Worm (Caenorhabditis elegans) whole organism, early embryonic: ENCODE results near the gene F08H9.3.

Experiments
- B0310.2 ChIP-seq: sonication (generic microtip); optimal IDR thresholded peaks from 2 replicates; lab custom pipeline; 2016; ENCODE audit warnings: mild to moderate bottlenecking, missing genetic modification characterization, missing compliant biosample characterization
- F13C5.2 ChIP-seq: sonication (generic microtip); optimal IDR thresholded peaks from 2 replicates; lab custom pipeline; 2017; ENCODE audit warnings: mild to moderate bottlenecking, missing genetic modification characterization, inconsistent platforms, missing compliant biosample characterization
- aly-1 ChIP-seq: sonication (generic microtip); optimal IDR thresholded peaks from 2 replicates; lab custom pipeline; 2016; ENCODE audit warnings: missing genetic modification characterization, missing compliant biosample characterization
- ama-1 ChIP-seq: fragments of 150-350 bp; optimal IDR thresholded peaks from 2 replicates; lab custom pipeline; 2014
- ceh-13 ChIP-seq: fragments of 200-800 bp; sonication (Bioruptor generic); optimal IDR thresholded peaks from 2 replicates; lab custom pipeline; 2018; ENCODE audit warnings: mild to moderate bottlenecking, missing genetic modification characterization, missing compliant biosample characterization
- ceh-36 ChIP-seq: sonication (generic microtip); optimal IDR thresholded peaks from 2 replicates; lab custom pipeline; 2016; ENCODE audit warnings: missing genetic modification characterization, inconsistent platforms, missing compliant biosample characterization
- ets-7 ChIP-seq: sonication (generic microtip); optimal IDR thresholded peaks from 2 replicates; lab custom pipeline; 2016; ENCODE audit warnings: missing genotype, missing genetic modification characterization, missing compliant biosample characterization
- flt-1 ChIP-seq: fragments of 200-800 bp; sonication (Bioruptor generic); IDR thresholded peaks from 2 replicates; pipeline ENCODE4 v1.3.6; 2022; ENCODE audit warnings: missing genetic modification characterization, missing compliant biosample characterization
- hmbx-1 ChIP-seq: sonication (generic microtip); optimal IDR thresholded peaks from 2 replicates; lab custom pipeline; 2016; ENCODE audit warnings: mild to moderate bottlenecking, missing genetic modification characterization, missing compliant biosample characterization
- hmg-4 ChIP-seq: fragments of 200-800 bp; sonication (Bioruptor generic); optimal IDR thresholded peaks from 2 replicates; lab custom pipeline; 2018; ENCODE audit warnings: mild to moderate bottlenecking, missing genetic modification characterization, missing compliant biosample characterization
- hnd-1 ChIP-seq: sonication (generic microtip); optimal IDR thresholded peaks from 2 replicates; lab custom pipeline; 2016; ENCODE audit warnings: missing genetic modification characterization, missing compliant biosample characterization
- pes-1 ChIP-seq: fragments of 200-800 bp; sonication (Bioruptor generic); IDR thresholded peaks from 2 replicates; pipeline ENCODE4 v1.3.6; 2022; ENCODE audit warnings: missing genetic modification reagents, missing genetic modification characterization, missing compliant biosample characterization
- scrt-1 ChIP-seq: fragments of 200-800 bp; sonication (Bioruptor generic); IDR thresholded peaks from 2 replicates; pipeline ENCODE4 v1.3.6; 2022; ENCODE audit warnings: missing genetic modification characterization, missing compliant biosample characterization
- sea-1 ChIP-seq: fragments of 200-800 bp; sonication (Bioruptor generic); conservative IDR thresholded peaks from 2 replicates; pipeline ENCODE4 v1.3.6; 2022; ENCODE audit warnings: missing genetic modification characterization, missing compliant biosample characterization
- tbx-11 ChIP-seq: fragments of 200-800 bp; sonication (Bioruptor generic); IDR thresholded peaks from 2 replicates; pipeline ENCODE4 v1.3.6; 2022; ENCODE audit warnings: missing genetic modification characterization, missing compliant biosample characterization
- tbx-37 ChIP-seq: fragments of 200-800 bp; sonication (Bioruptor generic); conservative IDR thresholded peaks from 2 replicates; pipeline ENCODE4 v1.3.6; 2022; ENCODE audit warnings: missing genetic modification reagents, missing genetic modification characterization, missing compliant biosample characterization
- tra-4 ChIP-seq: sonication (generic microtip); optimal IDR thresholded peaks from 2 replicates; lab custom pipeline; 2017; ENCODE audit warnings: missing genetic modification characterization, missing compliant biosample characterization

Gene F08H9.3

DNA sequence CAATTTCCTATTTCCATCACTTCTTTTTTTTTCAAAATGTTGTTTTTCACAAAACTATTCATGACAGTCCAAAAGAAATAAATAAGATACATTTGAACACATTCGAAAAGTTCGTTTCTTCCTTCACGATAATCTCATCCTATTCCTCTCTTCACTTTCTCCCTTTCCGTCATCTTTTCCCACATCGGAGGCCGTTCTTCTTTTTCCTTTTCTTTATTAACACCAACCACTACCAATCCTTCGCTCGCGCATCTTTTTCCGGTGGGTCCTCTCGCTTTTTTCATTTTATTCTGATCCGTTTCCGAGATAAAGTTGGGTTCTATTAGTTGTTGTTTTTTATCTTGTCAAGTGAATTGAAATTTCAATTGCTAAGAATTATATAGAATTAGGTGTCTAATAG lies 32.4 kb upstream of the F08H9.3 start:
- no peak for TF ChIP-seq tbx-11 (GFP tag; lab: Robert Waterston, UW)
- TF ChIP-seq aly-1 (tag; lab: Kevin White, UChicago), result no peak
- no peak for TF ChIP-seq hnd-1 (tag; lab: Kevin White, UChicago)
- TF ChIP-seq tra-4, result no peak
- TF ChIP-seq hmbx-1 (tag; lab: Kevin White, UChicago), result no peak
- TF ChIP-seq scrt-1, result no peak
- no peak for TF ChIP-seq ceh-36 (tag; lab: Kevin White, UChicago)
- no peak for TF ChIP-seq B0310.2
- TF ChIP-seq hmg-4 (GFP tag; lab: Kevin White, UChicago), result no peak
- no peak for TF ChIP-seq ceh-13
- TF ChIP-seq ama-1 (lab: Kevin White, UChicago), result no peak
- no peak for TF ChIP-seq ets-7 (tag; lab: Kevin White, UChicago)
- TF ChIP-seq pes-1 (GFP tag; lab: Robert Waterston, UW), result no peak
- TF ChIP-seq F13C5.2 (tag; lab: Kevin White, UChicago), result no peak
- no peak for TF ChIP-seq tbx-37
- TF ChIP-seq flt-1 (GFP tag; lab: Robert Waterston, UW), result no peak

DNA sequence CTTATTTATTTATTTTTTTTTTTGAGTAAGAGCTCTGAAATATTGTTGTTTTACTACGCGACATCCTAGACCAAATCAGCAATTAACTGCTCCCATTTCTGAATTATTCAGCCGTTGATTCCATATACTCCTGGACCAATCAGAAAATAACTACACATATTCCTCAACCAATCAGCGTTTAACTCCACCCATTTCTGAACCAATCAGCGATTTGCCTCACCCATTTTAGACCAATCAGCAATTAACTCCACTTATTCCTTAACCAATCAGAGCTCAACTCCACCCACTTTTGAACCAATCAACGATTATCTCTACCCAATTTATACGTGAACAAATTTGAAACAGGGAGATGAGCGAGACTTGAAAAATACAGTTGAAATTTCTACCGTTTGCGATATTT lies 30.5 kb upstream of the F08H9.3 start:
- TF ChIP-seq ceh-13 (no peak), scrt-1 (no peak), sea-1 (GFP tag; lab: Robert Waterston, UW) (no peak), hnd-1 (tag; lab: Kevin White, UChicago) (no peak), hmbx-1 (tag; lab: Kevin White, UChicago) (no peak), tra-4 (no peak), ets-7 (tag; lab: Kevin White, UChicago) (no peak), tbx-37 (no peak), hmg-4 (GFP tag; lab: Kevin White, UChicago) (no peak), aly-1 (tag; lab: Kevin White, UChicago) (no peak), F13C5.2 (tag; lab: Kevin White, UChicago) (no peak), flt-1 (GFP tag; lab: Robert Waterston, UW) (no peak), tbx-11 (GFP tag; lab: Robert Waterston, UW) (no peak), ama-1 (lab: Kevin White, UChicago) (no peak)

DNA sequence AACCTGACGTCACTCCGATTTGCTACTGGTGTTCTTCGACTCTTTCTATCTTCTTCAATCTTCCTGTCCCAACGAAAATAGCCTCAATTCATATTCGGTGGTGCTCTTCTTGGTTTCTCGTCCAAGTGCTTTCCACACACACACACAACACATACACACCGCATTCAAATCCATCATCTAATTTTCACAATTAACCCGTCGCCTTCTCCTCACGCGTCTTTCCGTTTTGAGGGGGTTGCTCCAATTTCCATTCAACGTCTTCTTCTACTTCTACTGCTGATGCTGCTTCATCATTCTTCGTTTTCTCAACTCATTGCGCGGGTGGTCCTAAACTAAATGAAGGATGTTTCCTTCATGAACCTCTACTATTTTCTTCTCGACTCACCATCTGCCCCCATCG lies 28.0 kb upstream of the F08H9.3 start:
- TF ChIP-seq scrt-1 (no peak), tra-4 (no peak), ceh-36 (tag; lab: Kevin White, UChicago) (no peak), hmbx-1 (tag; lab: Kevin White, UChicago) (no peak), ama-1 (lab: Kevin White, UChicago) (no peak), aly-1 (tag; lab: Kevin White, UChicago) (no peak), F13C5.2 (tag; lab: Kevin White, UChicago) (peak; percentile 25), tbx-11 (GFP tag; lab: Robert Waterston, UW) (no peak)

DNA sequence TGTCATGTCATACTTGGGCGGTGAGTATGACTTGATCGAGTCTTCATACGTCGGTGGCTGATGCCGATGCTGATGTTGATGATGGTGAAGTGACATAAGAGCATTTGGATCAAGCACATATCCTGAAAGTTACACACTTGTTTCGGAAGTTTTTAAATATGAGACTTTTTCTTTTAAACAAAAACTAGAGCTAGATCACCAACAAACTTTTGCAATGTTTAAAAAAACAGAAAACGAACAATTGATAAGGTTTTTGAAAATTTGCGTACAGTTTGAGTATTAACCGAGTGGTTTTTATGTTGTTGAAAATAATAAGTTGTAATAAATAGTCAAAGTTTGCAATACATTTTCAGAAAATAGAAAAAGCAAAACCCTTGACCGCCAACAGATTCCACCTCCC lies 21.4 kb upstream of the F08H9.3 start, which contains the start of gene R02D5.4:
TSS of gene R02D5.4 (minus strand) at position 101 of the 400 bp plus-strand sequence.
- TF ChIP-seq sea-1 (GFP tag; lab: Robert Waterston, UW), result no peak
- TF ChIP-seq hmbx-1 (tag; lab: Kevin White, UChicago), result no peak
- no peak for TF ChIP-seq F13C5.2 (tag; lab: Kevin White, UChicago)
- TF ChIP-seq tra-4, result no peak
- TF ChIP-seq scrt-1, result no peak
- TF ChIP-seq ceh-13, result no peak
- TF ChIP-seq B0310.2, result no peak
- TF ChIP-seq hnd-1 (tag; lab: Kevin White, UChicago), result no peak
- TF ChIP-seq tbx-11 (GFP tag; lab: Robert Waterston, UW), result no peak
- TF ChIP-seq flt-1 (GFP tag; lab: Robert Waterston, UW), result no peak

DNA sequence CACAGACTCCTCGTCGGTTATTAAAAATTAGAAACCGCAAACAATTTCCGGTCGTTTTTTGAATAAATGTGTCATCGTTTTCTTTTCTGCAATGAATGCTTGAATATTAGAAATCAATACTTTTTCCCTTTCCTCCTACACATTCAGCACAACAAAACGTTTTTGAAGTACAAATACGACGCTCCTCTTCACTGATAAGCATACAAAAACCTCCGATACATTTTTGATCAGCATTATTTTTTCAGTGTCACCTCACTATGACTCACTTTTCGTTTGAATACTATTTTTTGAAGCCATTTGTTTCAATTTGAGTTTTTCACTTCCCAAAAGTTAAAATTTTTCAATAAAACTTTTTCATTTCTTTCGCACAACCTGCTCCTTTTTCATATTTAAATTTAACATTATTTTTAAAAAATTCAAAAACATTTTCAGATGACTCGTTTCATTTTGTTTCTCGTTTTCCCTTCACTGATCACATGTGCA lies 19.6 kb upstream of the F08H9.3 start, which contains the start of gene R02D5.3:
TSS of gene R02D5.3 (plus strand) at position 433 of the 483 bp plus-strand sequence.
- no peak for TF ChIP-seq scrt-1
- no peak for TF ChIP-seq hnd-1 (tag; lab: Kevin White, UChicago)
- no peak for TF ChIP-seq flt-1 (GFP tag; lab: Robert Waterston, UW)
- no peak for TF ChIP-seq ama-1 (lab: Kevin White, UChicago)
- TF ChIP-seq ceh-36 (tag; lab: Kevin White, UChicago), result no peak
- TF ChIP-seq hmg-4 (GFP tag; lab: Kevin White, UChicago), result no peak
- no peak for TF ChIP-seq sea-1 (GFP tag; lab: Robert Waterston, UW)
- TF ChIP-seq F13C5.2 (tag; lab: Kevin White, UChicago), result no peak
- no peak for TF ChIP-seq aly-1 (tag; lab: Kevin White, UChicago)
- no peak for TF ChIP-seq B0310.2
- TF ChIP-seq hmbx-1 (tag; lab: Kevin White, UChicago), result no peak
- no peak for TF ChIP-seq tbx-37
- TF ChIP-seq ceh-13, result no peak
- no peak for TF ChIP-seq tra-4
- TF ChIP-seq tbx-11 (GFP tag; lab: Robert Waterston, UW), result no peak
- no peak for TF ChIP-seq ets-7 (tag; lab: Kevin White, UChicago)

DNA sequence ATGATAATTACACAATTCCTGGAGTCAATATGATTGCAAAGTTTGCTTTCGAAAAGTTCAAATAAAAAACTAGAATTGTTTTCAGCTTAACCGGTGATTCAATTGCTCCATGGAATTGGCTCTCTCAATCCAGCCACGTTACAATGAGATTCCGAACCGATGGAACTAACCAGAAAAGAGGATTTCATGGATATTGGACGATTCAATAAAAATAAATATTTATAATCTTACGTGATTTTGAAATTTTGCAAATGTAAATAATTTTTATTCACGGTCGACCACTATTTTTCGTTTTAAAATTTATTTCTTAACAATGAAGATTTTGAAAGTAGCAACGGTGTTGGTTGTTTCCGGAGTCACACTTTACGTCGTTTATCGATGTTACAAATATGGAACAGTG lies 18.8 kb upstream of the F08H9.3 start, which contains the start of gene R02D5.10:
TSS of gene R02D5.10 (plus strand) at position 301 of the 400 bp plus-strand sequence.
- TF ChIP-seq ets-7 (tag; lab: Kevin White, UChicago) (no peak), pes-1 (GFP tag; lab: Robert Waterston, UW) (no peak), tra-4 (no peak), scrt-1 (no peak), hmbx-1 (tag; lab: Kevin White, UChicago) (no peak), hmg-4 (GFP tag; lab: Kevin White, UChicago) (no peak), ama-1 (lab: Kevin White, UChicago) (no peak), hnd-1 (tag; lab: Kevin White, UChicago) (no peak), aly-1 (tag; lab: Kevin White, UChicago) (no peak)

DNA sequence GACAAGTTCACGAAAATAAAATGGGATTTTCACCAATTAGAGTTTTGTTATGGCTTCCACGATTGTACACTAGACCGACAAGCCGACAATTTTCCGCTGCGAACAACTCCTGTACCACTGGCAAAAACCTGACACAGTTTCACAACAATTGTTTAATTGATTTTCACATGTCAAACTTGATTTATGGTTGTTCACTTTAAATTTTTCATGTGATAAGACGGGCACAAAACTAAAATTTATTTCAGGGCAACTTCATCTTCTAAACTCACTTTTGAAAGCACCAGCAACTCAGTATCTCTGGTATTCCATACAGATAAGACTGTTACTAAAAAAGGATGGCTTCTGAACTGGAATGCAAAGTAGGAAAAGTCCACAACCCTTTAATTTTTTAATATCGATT lies 18.3 kb upstream of the F08H9.3 start, which contains the start of gene R02D5.7:
TSS of gene R02D5.7 (minus strand) at position 101 of the 400 bp plus-strand sequence.
- TF ChIP-seq hnd-1 (tag; lab: Kevin White, UChicago) (no peak), hmg-4 (GFP tag; lab: Kevin White, UChicago) (no peak), pes-1 (GFP tag; lab: Robert Waterston, UW) (no peak), ama-1 (lab: Kevin White, UChicago) (no peak)
